Fruit fly (Drosophila melanogaster) whole organism, embryonic: ENCODE data around the gene CG14219.

Experiments
- Atf3 ChIP-seq: fragments of 200-800 bp; sonication (Bioruptor generic); optimal IDR thresholded peaks from 3 replicates; lab custom pipeline; 2016; ENCODE audit warnings: missing biosample characterization, missing genetic modification characterization
- BEAF-32 ChIP-seq: fragments of 200-800 bp; sonication (Bioruptor generic); optimal IDR thresholded peaks from 3 replicates; lab custom pipeline; 2017; ENCODE audit warnings: missing biosample characterization, missing genetic modification characterization, mild to moderate bottlenecking, moderate library complexity, missing genetic modification reagents
- CG12236 ChIP-seq: fragments of 200-800 bp; sonication (Bioruptor generic); optimal IDR thresholded peaks from 2 replicates; lab custom pipeline; 2016; ENCODE audit warnings: missing biosample characterization, missing genetic modification characterization
- CG14441 ChIP-seq: fragments of 200-800 bp; sonication (Bioruptor generic); IDR thresholded peaks from 2 replicates; pipeline ENCODE4 v1.3.6; 2022; ENCODE audit warnings: missing biosample characterization, missing genetic modification characterization
- CG14860 ChIP-seq: fragments of 200-800 bp; sonication (Bioruptor generic); IDR thresholded peaks from 3 replicates; pipeline ENCODE4 v1.3.6; 2022; ENCODE audit warnings: missing biosample characterization, missing genetic modification characterization; ENCODE audit not compliant: partially characterized antibody
- CG15011 ChIP-seq: fragments of 200-800 bp; sonication (Bioruptor generic); optimal IDR thresholded peaks from 3 replicates; lab custom pipeline; 2018; ENCODE audit warnings: missing biosample characterization, mild to moderate bottlenecking, missing genetic modification characterization
- CG15514 ChIP-seq: fragments of 200-800 bp; sonication (Bioruptor generic); optimal IDR thresholded peaks from 3 replicates; lab custom pipeline; 2017; ENCODE audit warnings: missing biosample characterization, missing genetic modification characterization, mild to moderate bottlenecking, moderate library complexity, missing genetic modification reagents
- CG17328 ChIP-seq: fragments of 200-800 bp; sonication (Bioruptor generic); IDR thresholded peaks from 2 replicates; pipeline ENCODE4 v1.3.6; 2022; ENCODE audit warnings: missing biosample characterization, missing genetic modification characterization
- CG17829 ChIP-seq: fragments of 200-800 bp; optimal IDR thresholded peaks from 2 replicates; lab custom pipeline; 2019; ENCODE audit warnings: missing biosample characterization, mild to moderate bottlenecking, missing genetic modification characterization, moderate library complexity
- CG2129 ChIP-seq: fragments of 200-800 bp; sonication (Bioruptor generic); IDR thresholded peaks from 2 replicates; pipeline ENCODE4 v1.3.6; 2022; ENCODE audit warnings: missing biosample characterization, missing genetic modification characterization; ENCODE audit not compliant: partially characterized antibody
- CG31388 ChIP-seq: fragments of 200-800 bp; sonication (Bioruptor generic); optimal IDR thresholded peaks from 2 replicates; lab custom pipeline; 2016; ENCODE audit warnings: missing biosample characterization, missing genetic modification characterization
- CG4707 ChIP-seq: fragments of 200-800 bp; sonication (Bioruptor generic); optimal IDR thresholded peaks from 2 replicates; lab custom pipeline; 2018; ENCODE audit warnings: missing biosample characterization, mild to moderate bottlenecking, missing genetic modification characterization, moderate library complexity
- CG4854 ChIP-seq: fragments of 200-800 bp; sonication (Bioruptor generic); optimal IDR thresholded peaks from 2 replicates; lab custom pipeline; 2016; ENCODE audit warnings: missing biosample characterization, missing genetic modification characterization, inconsistent platforms
- CG5180 ChIP-seq: fragments of 200-800 bp; sonication (Bioruptor generic); optimal IDR thresholded peaks from 3 replicates; lab custom pipeline; 2017; ENCODE audit warnings: missing biosample characterization, missing genetic modification characterization, mild to moderate bottlenecking, moderate library complexity, missing genetic modification reagents
- CG5245 ChIP-seq: fragments of 200-800 bp; sonication (Bioruptor generic); optimal IDR thresholded peaks from 3 replicates; lab custom pipeline; 2016; ENCODE audit warnings: missing biosample characterization, missing genetic modification characterization
- CG5953 ChIP-seq: fragments of 200-800 bp; sonication (Bioruptor generic); IDR thresholded peaks from 2 replicates; pipeline ENCODE4 v1.3.6; 2022; ENCODE audit warnings: missing biosample characterization, missing genetic modification characterization
- CG6654 ChIP-seq: fragments of 200-800 bp; sonication (Bioruptor generic); optimal IDR thresholded peaks from 2 replicates; lab custom pipeline; 2017; ENCODE audit warnings: missing biosample characterization, mild to moderate bottlenecking, missing genetic modification characterization
- CG7271 ChIP-seq: fragments of 200-800 bp; sonication (Bioruptor generic); optimal IDR thresholded peaks from 2 replicates; lab custom pipeline; 2018; ENCODE audit warnings: missing biosample characterization, mild to moderate bottlenecking, missing genetic modification characterization, moderate library complexity
- CG7745 ChIP-seq: fragments of 200-800 bp; sonication (Bioruptor generic); optimal IDR thresholded peaks from 2 replicates; lab custom pipeline; 2018; ENCODE audit warnings: missing biosample characterization, mild to moderate bottlenecking, missing genetic modification characterization, moderate library complexity
- CG8359 ChIP-seq: fragments of 200-800 bp; sonication (Bioruptor generic); optimal IDR thresholded peaks from 2 replicates; lab custom pipeline; 2017; ENCODE audit warnings: missing biosample characterization, mild to moderate bottlenecking, missing genetic modification characterization, borderline replicate concordance
- CG8388 ChIP-seq: fragments of 200-800 bp; sonication (Bioruptor generic); optimal IDR thresholded peaks from 2 replicates; lab custom pipeline; 2019; ENCODE audit warnings: missing biosample characterization, mild to moderate bottlenecking, missing genetic modification characterization, moderate library complexity
- CG9817 ChIP-seq: fragments of 200-800 bp; sonication (Bioruptor generic); optimal IDR thresholded peaks from 2 replicates; lab custom pipeline; 2018; ENCODE audit warnings: missing biosample characterization, mild to moderate bottlenecking, missing genetic modification characterization, moderate library complexity
- D ChIP-seq, 2 experiments: fragments of 200-800 bp in 1 of 2; fragments of >200 bp in 1 of 2; sonication (Bioruptor generic) in 1 of 2; optimal IDR thresholded peaks; 2 replicates in 1 of 2; 3 replicates in 1 of 2; lab custom pipeline; 2017; ENCODE audit warnings: mild to moderate bottlenecking in 1 of 2, missing biosample characterization in 1 of 2, missing genetic modification characterization in 1 of 2, missing genetic modification reagents in 1 of 2
- Doc3 ChIP-seq: fragments of 200-800 bp; sonication (Bioruptor generic); IDR thresholded peaks from 3 replicates; pipeline ENCODE4 v1.3.6; 2022; ENCODE audit warnings: missing biosample characterization, missing genetic modification characterization; ENCODE audit not compliant: partially characterized antibody
- HLH54F ChIP-seq: fragments of 200-800 bp; sonication (Bioruptor generic); optimal IDR thresholded peaks from 3 replicates; lab custom pipeline; 2016; ENCODE audit warnings: missing biosample characterization, missing genetic modification characterization
- Nf-YC ChIP-seq: fragments of 200-800 bp; optimal IDR thresholded peaks from 3 replicates; lab custom pipeline; 2019; ENCODE audit warnings: missing biosample characterization, mild to moderate bottlenecking, missing genetic modification characterization, moderate library complexity
- Ptx1 ChIP-seq: fragments of 200-800 bp; sonication (Bioruptor generic); IDR thresholded peaks from 2 replicates; pipeline ENCODE4 v1.3.6; 2022; ENCODE audit warnings: missing biosample characterization, missing genetic modification characterization
- Spps ChIP-seq: fragments of 200-800 bp; sonication (Bioruptor generic); optimal IDR thresholded peaks from 2 replicates; lab custom pipeline; 2018; ENCODE audit warnings: missing biosample characterization, mild to moderate bottlenecking, missing genetic modification characterization
- croc ChIP-seq: fragments of 200-800 bp; sonication (Bioruptor generic); conservative IDR thresholded peaks from 3 replicates; pipeline ENCODE4 v1.3.6; 2022; ENCODE audit warnings: missing biosample characterization, missing genetic modification characterization
- cwo ChIP-seq: fragments of 200-800 bp; sonication (Bioruptor generic); optimal IDR thresholded peaks from 3 replicates; lab custom pipeline; 2017; ENCODE audit warnings: missing biosample characterization, missing genetic modification characterization, mild to moderate bottlenecking, moderate library complexity, missing genetic modification reagents
- fru ChIP-seq: fragments of >200 bp; optimal IDR thresholded peaks from 2 replicates; lab custom pipeline; 2017
- grau ChIP-seq: fragments of 200-800 bp; optimal IDR thresholded peaks from 3 replicates; lab custom pipeline; 2019; ENCODE audit warnings: missing biosample characterization, mild to moderate bottlenecking, missing genetic modification characterization, moderate library complexity
- her ChIP-seq: fragments of 200-800 bp; sonication (Bioruptor generic); optimal IDR thresholded peaks from 2 replicates; lab custom pipeline; 2016; ENCODE audit warnings: missing biosample characterization, missing genetic modification characterization
- kah ChIP-seq: fragments of 200-800 bp; sonication (Bioruptor generic); optimal IDR thresholded peaks from 2 replicates; lab custom pipeline; 2018; ENCODE audit warnings: missing biosample characterization, mild to moderate bottlenecking, missing genetic modification characterization
- lmd ChIP-seq: fragments of 200-800 bp; sonication (Bioruptor generic); IDR thresholded peaks from 2 replicates; pipeline ENCODE4 v1.3.6; 2022; ENCODE audit warnings: missing biosample characterization, missing genetic modification characterization
- nerfin-2 ChIP-seq: fragments of 200-800 bp; sonication (Bioruptor generic); IDR thresholded peaks from 2 replicates; pipeline ENCODE4 v1.3.6; 2022; ENCODE audit warnings: missing biosample characterization, missing genetic modification characterization; ENCODE audit not compliant: partially characterized antibody
- oc ChIP-seq: fragments of 200-800 bp; sonication (Bioruptor generic); optimal IDR thresholded peaks from 2 replicates; lab custom pipeline; 2018; ENCODE audit warnings: missing biosample characterization, mild to moderate bottlenecking, missing genetic modification characterization, moderate library complexity
- org-1 ChIP-seq: fragments of 200-800 bp; sonication (Bioruptor generic); optimal IDR thresholded peaks from 2 replicates; lab custom pipeline; 2017; ENCODE audit warnings: missing biosample characterization, missing genetic modification characterization
- otp ChIP-seq: fragments of 200-800 bp; sonication (Bioruptor generic); IDR thresholded peaks from 3 replicates; pipeline ENCODE4, ENCODE4 v1.3.6; 2022; ENCODE audit warnings: missing biosample characterization, missing genetic modification characterization
- pita ChIP-seq: fragments of 200-800 bp; sonication (Bioruptor generic); optimal IDR thresholded peaks from 2 replicates; lab custom pipeline; 2017; ENCODE audit warnings: missing biosample characterization, mild to moderate bottlenecking, missing genetic modification characterization
- pnt ChIP-seq: fragments of 200-800 bp; sonication (Bioruptor generic); optimal IDR thresholded peaks from 3 replicates; lab custom pipeline; 2016; ENCODE audit warnings: missing biosample characterization, missing genetic modification characterization
- prd ChIP-seq, 3 experiments: fragments of >200 bp in 2 of 3; fragments of 200-800 bp in 1 of 3; sonication (Bioruptor generic) in 1 of 3; optimal IDR thresholded peaks in 2 of 3; IDR thresholded peaks in 1 of 3; 2 replicates in 2 of 3; 3 replicates in 1 of 3; pipeline versions ENCODE4 v1.3.6 to Lab custom; 2017 to 2022; ENCODE audit warnings: missing biosample characterization in 1 of 3, missing genetic modification characterization in 1 of 3
- repo ChIP-seq: fragments of 200-800 bp; sonication (Bioruptor generic); optimal IDR thresholded peaks from 2 replicates; lab custom pipeline; 2016; ENCODE audit warnings: missing biosample characterization, missing genetic modification characterization
- scrt ChIP-seq: fragments of 200-800 bp; sonication (Bioruptor generic); optimal IDR thresholded peaks from 2 replicates; lab custom pipeline; 2018; ENCODE audit warnings: missing biosample characterization, mild to moderate bottlenecking, missing genetic modification characterization, moderate library complexity
- sna ChIP-seq: fragments of 200-800 bp; sonication (Bioruptor generic); IDR thresholded peaks from 2 replicates; pipeline ENCODE4 v1.3.6; 2022; ENCODE audit warnings: missing biosample characterization, missing genetic modification characterization; ENCODE audit not compliant: partially characterized antibody
- so ChIP-seq: fragments of 200-800 bp; sonication (Bioruptor generic); IDR thresholded peaks from 3 replicates; pipeline ENCODE4 v1.3.6; 2022; ENCODE audit warnings: missing biosample characterization, missing genetic modification characterization
- ssp ChIP-seq: fragments of 200-800 bp; sonication (Bioruptor generic); IDR thresholded peaks from 2 replicates; pipeline ENCODE4 v1.3.6; 2022; ENCODE audit warnings: missing biosample characterization, missing genetic modification characterization
- tll ChIP-seq, 2 experiments: fragments of 200-800 bp in 1 of 2; fragments of >200 bp in 1 of 2; sonication (Bioruptor generic) in 1 of 2; optimal IDR thresholded peaks; 2 replicates each; lab custom pipeline; 2017 to 2019; ENCODE audit warnings: missing biosample characterization in 2 of 2, missing genetic modification characterization in 2 of 2, mild to moderate bottlenecking in 1 of 2, moderate library complexity in 1 of 2
- vnd ChIP-seq: fragments of 200-800 bp; sonication (Bioruptor generic); IDR thresholded peaks from 3 replicates; pipeline ENCODE4 v1.3.6; 2022; ENCODE audit warnings: missing biosample characterization, missing genetic modification characterization; ENCODE audit not compliant: partially characterized antibody

CG14219 gene

dm6 chrX:19604997-19605396 is 15.0 kb upstream of the CG14219 start, which contains the start of gene CG14207 (continued):
- TF ChIP-seq her (GFP tag; lab: Kevin White, UChicago), result peak; percentile 49
- TF ChIP-seq CG15514, result peak; percentile 44
- TF ChIP-seq pnt (GFP tag; lab: Kevin White, UChicago), result no peak
- no peak for TF ChIP-seq D (optimal IDR thresholded peaks at IDR 0.05; lab: Kevin White, UChicago)
- TF ChIP-seq D (GFP tag; optimal IDR thresholded peaks at IDR 0.05; lab: Kevin White, UChicago), result no peak
- TF ChIP-seq CG5180 (GFP tag; lab: Kevin White, UChicago), result peak; percentile 12
- TF ChIP-seq CG8388 (GFP tag; lab: Kevin White, UChicago), result no peak
- no peak for TF ChIP-seq otp (GFP tag; lab: Robert Waterston, UW)
- TF ChIP-seq BEAF-32, result peak; percentile 61
- peak; percentile 25 for TF ChIP-seq grau
- no peak for TF ChIP-seq kah (GFP tag; lab: Kevin White, UChicago)
- TF ChIP-seq CG8359 (GFP tag; lab: Kevin White, UChicago), result no peak
- no peak for TF ChIP-seq croc (GFP tag; lab: Robert Waterston, UW)
- no peak for TF ChIP-seq CG4707
- TF ChIP-seq cwo (GFP tag; lab: Kevin White, UChicago), result no peak
- TF ChIP-seq lmd (GFP tag; lab: Robert Waterston, UW), result no peak
- TF ChIP-seq scrt (GFP tag; lab: Kevin White, UChicago), result peak; percentile 37
- TF ChIP-seq pita (GFP tag; lab: Kevin White, UChicago), result no peak
- no peak for TF ChIP-seq HLH54F (GFP tag; lab: Kevin White, UChicago)
- peak; percentile 83 for TF ChIP-seq nerfin-2 (GFP tag; lab: Robert Waterston, UW)
- TF ChIP-seq Atf3, result no peak
- TF ChIP-seq so (GFP tag; lab: Robert Waterston, UW), result peak; percentile 37; the same call in 1 of the 3 replicates
- TF ChIP-seq sna (GFP tag; lab: Robert Waterston, UW), result peak; percentile 57; the same call in 1 of the 2 replicates
- no peak for TF ChIP-seq CG17829
- no peak for TF ChIP-seq org-1 (GFP tag; lab: Kevin White, UChicago)
- no peak for TF ChIP-seq CG31388 (GFP tag; lab: Kevin White, UChicago)
- TF ChIP-seq CG7745 (tag; lab: Kevin White, UChicago), result no peak
- TF ChIP-seq CG2129, result no peak
- TF ChIP-seq fru (lab: Kevin White, UChicago), result no peak
- TF ChIP-seq CG17328 (GFP tag; lab: Robert Waterston, UW), result no peak
- TF ChIP-seq CG5245 (GFP tag; lab: Kevin White, UChicago), result no peak
- TF ChIP-seq tll (GFP tag; optimal IDR thresholded peaks at IDR 0.05; lab: Kevin White, UChicago), result no peak
- TF ChIP-seq Doc3 (GFP tag; lab: Robert Waterston, UW), result peak; percentile 61; the same call in 2 of the 3 replicates
- no peak for TF ChIP-seq CG7271 (tag; lab: Kevin White, UChicago)
- TF ChIP-seq prd (optimal IDR thresholded peaks at IDR 0.05; lab: Kevin White, UChicago), result no peak
- no peak for TF ChIP-seq prd (GFP tag; IDR thresholded peaks at IDR 0.05; lab: Robert Waterston, UW)
- TF ChIP-seq CG14860 (GFP tag; lab: Robert Waterston, UW), result peak; percentile 68
- TF ChIP-seq CG12236 (GFP tag; lab: Kevin White, UChicago), result no peak
- TF ChIP-seq repo (GFP tag; lab: Kevin White, UChicago), result no peak
- no peak for TF ChIP-seq CG9817 (tag; lab: Kevin White, UChicago)
- TF ChIP-seq oc (tag; lab: Kevin White, UChicago), result no peak
- no peak for TF ChIP-seq CG6654
- TF ChIP-seq CG15011, result no peak
- peak; percentile 65 for TF ChIP-seq vnd
- TF ChIP-seq Ptx1 (GFP tag; lab: Robert Waterston, UW), result no peak
- no peak for TF ChIP-seq ssp (GFP tag; lab: Robert Waterston, UW)
- TF ChIP-seq Nf-YC (tag; lab: Kevin White, UChicago), result peak; percentile 10
- TF ChIP-seq CG5953 (GFP tag; lab: Robert Waterston, UW), result no peak; the same call in 1 of the 2 replicates
- no peak for TF ChIP-seq Spps (tag; lab: Kevin White, UChicago)
- no peak for TF ChIP-seq CG4854 (GFP tag; lab: Kevin White, UChicago)
- no peak for TF ChIP-seq CG14441 (GFP tag; lab: Robert Waterston, UW)
